Fruit fly (Drosophila melanogaster) S2 (cell line): ENCODE data around the gene sti.

ENCODE experiments used
- CG8478 ChIP-seq: fragments of >200 bp; optimal IDR thresholded peaks from 2 replicates; lab custom pipeline; 2018
- CTCF ChIP-seq, 2 experiments: fragments of >200 bp; optimal IDR thresholded peaks; 2 replicates each; lab custom pipeline; 2018

DNA sequence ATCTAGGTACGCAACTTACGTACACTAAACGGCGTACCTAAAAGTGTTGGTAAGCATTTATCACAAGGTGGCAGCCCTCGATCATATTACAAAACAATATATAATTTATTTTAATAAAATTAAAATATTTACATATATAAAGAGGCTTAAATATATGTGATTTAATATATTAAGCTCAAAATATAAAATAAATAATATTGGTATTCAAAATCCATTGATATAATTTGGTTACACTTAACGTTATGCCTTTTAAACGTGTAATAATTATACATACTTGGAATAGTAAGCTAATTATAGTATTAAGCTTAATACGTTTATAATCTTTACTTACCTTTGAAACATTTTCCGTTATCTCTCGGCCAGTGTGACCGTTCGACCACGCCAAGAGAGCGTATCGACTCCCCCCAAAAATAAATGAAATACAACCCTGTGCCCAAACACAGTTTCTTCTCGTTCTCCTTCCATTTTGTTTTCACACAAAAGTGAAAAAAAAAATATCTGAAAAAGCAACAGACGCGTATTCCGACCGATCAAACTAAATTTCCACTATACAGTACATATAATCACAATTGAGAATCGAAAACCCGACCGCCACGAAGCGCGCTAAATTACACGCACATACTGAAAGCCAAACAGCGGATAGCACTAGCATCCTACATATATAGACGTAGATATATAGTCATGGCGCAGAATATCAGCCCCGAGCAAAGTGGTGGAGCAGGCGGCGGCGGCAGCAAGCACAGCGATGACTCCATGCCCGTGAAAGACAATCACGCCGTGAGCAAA lies 10.6 kb downstream of the sti start, which contains the start of the genes CG10646 and vih:
- TF ChIP-seq CG8478 (lab: Kevin White, UChicago) (no peak), CTCF (optimal IDR thresholded peaks at IDR 0.05; lab: Kevin White, UChicago) (no peak)
